Fruit fly (Drosophila melanogaster): ENCODE data around the gene CG10801.
A peak's percentile ranks its signal among the peaks of the same experiment; 100 is the strongest.

dm6 chrX:3474476-3475439, 14.4 kb downstream of the CG10801 start, which contains the start of gene CG12206:
- no peak for TF ChIP-seq usp (GFP tag; optimal IDR thresholded peaks at IDR 0.05)
- TF ChIP-seq Dll (optimal IDR thresholded peaks at IDR 0.05), result peak; percentile 42
- TF ChIP-seq EcR (GFP tag; optimal IDR thresholded peaks at IDR 0.05), result no peak
- no peak for TF ChIP-seq CG8478 (optimal IDR thresholded peaks at IDR 0.05)
- TF ChIP-seq psq (optimal IDR thresholded peaks at IDR 0.05), result no peak

Data from whole organism.